Fruit fly (Drosophila melanogaster) whole organism, adult: ENCODE results near the gene PIP82.
A peak's percentile ranks its signal among the peaks of the same experiment; 100 is the strongest.

Experiments
- CG11617 ChIP-seq: fragments of 200-800 bp; sonication (Bioruptor generic); optimal IDR thresholded peaks from 2 replicates; lab custom pipeline; 2017; ENCODE audit warnings: mild to moderate bottlenecking, missing biosample characterization, missing genetic modification reagents, missing genetic modification characterization
- CG12768 ChIP-seq: fragments of 200-800 bp; sonication (Bioruptor generic); optimal IDR thresholded peaks from 2 replicates; lab custom pipeline; 2017; ENCODE audit warnings: missing biosample characterization, missing genetic modification characterization, mild to moderate bottlenecking, moderate library complexity, missing genetic modification reagents
- CG14711 ChIP-seq: fragments of 200-800 bp; sonication (Bioruptor generic); optimal IDR thresholded peaks from 2 replicates; lab custom pipeline; 2018; ENCODE audit warnings: missing biosample characterization, mild to moderate bottlenecking, missing genetic modification characterization, moderate library complexity
- CG1620 ChIP-seq: fragments of 200-800 bp; sonication (Bioruptor generic); optimal IDR thresholded peaks from 2 replicates; lab custom pipeline; 2016; ENCODE audit warnings: missing biosample characterization, missing genetic modification characterization
- CG33017 ChIP-seq: fragments of 200-800 bp; sonication (Bioruptor generic); optimal IDR thresholded peaks from 2 replicates; lab custom pipeline; 2018; ENCODE audit warnings: missing biosample characterization, mild to moderate bottlenecking, missing genetic modification characterization, moderate library complexity
- CG5204 ChIP-seq: fragments of 200-800 bp; sonication (Bioruptor generic); optimal IDR thresholded peaks from 2 replicates; lab custom pipeline; 2016; ENCODE audit warnings: missing biosample characterization, missing genetic modification characterization
- CG7045 ChIP-seq: fragments of 200-800 bp; sonication (Bioruptor generic); optimal IDR thresholded peaks from 2 replicates; lab custom pipeline; 2017; ENCODE audit warnings: missing biosample characterization, mild to moderate bottlenecking, missing genetic modification characterization
- CG7101 ChIP-seq: fragments of 200-800 bp; sonication (Bioruptor generic); optimal IDR thresholded peaks from 2 replicates; lab custom pipeline; 2018; ENCODE audit warnings: missing biosample characterization, mild to moderate bottlenecking, missing genetic modification characterization, moderate library complexity
- Clk ChIP-seq: fragments of 200-800 bp; sonication (Bioruptor generic); optimal IDR thresholded peaks from 2 replicates; lab custom pipeline; 2017; ENCODE audit warnings: missing biosample characterization, missing genetic modification characterization
- Crg-1 ChIP-seq: fragments of 200-800 bp; sonication (Bioruptor generic); optimal IDR thresholded peaks from 2 replicates; lab custom pipeline; 2016; ENCODE audit warnings: missing biosample characterization, missing genetic modification characterization
- Hr96 ChIP-seq: fragments of 200-800 bp; sonication (Bioruptor generic); optimal IDR thresholded peaks from 2 replicates; lab custom pipeline; 2016; ENCODE audit warnings: missing biosample characterization, missing genetic modification characterization
- Mnt ChIP-seq: fragments of 200-800 bp; sonication (Bioruptor generic); optimal IDR thresholded peaks from 2 replicates; lab custom pipeline; 2016; ENCODE audit warnings: missing biosample characterization, mild to moderate bottlenecking, missing genetic modification characterization
- bab1 ChIP-seq: fragments of 200-800 bp; sonication (Bioruptor generic); optimal IDR thresholded peaks from 3 replicates; lab custom pipeline; 2019; ENCODE audit warnings: missing biosample characterization, mild to moderate bottlenecking, missing genetic modification characterization, moderate library complexity
- cic ChIP-seq: fragments of 200-800 bp; sonication (Bioruptor generic); optimal IDR thresholded peaks from 2 replicates; lab custom pipeline; 2017; ENCODE audit warnings: missing biosample characterization, mild to moderate bottlenecking, missing genetic modification characterization, moderate library complexity
- cnc ChIP-seq, 2 experiments: fragments of >200 bp; optimal IDR thresholded peaks; 2 replicates each; lab custom pipeline; 2017
- kay ChIP-seq: fragments of 200-800 bp; sonication (Bioruptor generic); peaks from one replicate; lab custom pipeline; 2016; ENCODE audit warnings: missing biosample characterization, missing genetic modification characterization, borderline replicate concordance
- ovo ChIP-seq: fragments of 200-800 bp; sonication (Bioruptor generic); optimal IDR thresholded peaks from 2 replicates; lab custom pipeline; 2016; ENCODE audit warnings: missing biosample characterization, missing genetic modification characterization
- pad ChIP-seq: fragments of 200-800 bp; sonication (Bioruptor generic); optimal IDR thresholded peaks from 3 replicates; lab custom pipeline; 2017; ENCODE audit warnings: missing biosample characterization, missing genetic modification characterization, mild to moderate bottlenecking, moderate library complexity, missing genetic modification reagents
- tj ChIP-seq: fragments of 200-800 bp; sonication (Bioruptor generic); optimal IDR thresholded peaks from 3 replicates; lab custom pipeline; 2017; ENCODE audit warnings: missing biosample characterization, mild to moderate bottlenecking, missing genetic modification characterization, moderate library complexity
- toe ChIP-seq: fragments of 200-800 bp; sonication (Bioruptor generic); optimal IDR thresholded peaks from 2 replicates; lab custom pipeline; 2016; ENCODE audit warnings: missing biosample characterization, missing genetic modification characterization

PIP82 gene

dm6 chrX:8538993-8539392 lies 9.5 kb upstream of the PIP82 start:
- TF ChIP-seq pad (GFP tag; lab: Kevin White, UChicago) (no peak), CG12768 (GFP tag; lab: Kevin White, UChicago) (no peak), bab1 (GFP tag; lab: Kevin White, UChicago) (no peak), cic (no peak), CG33017 (tag; lab: Kevin White, UChicago) (no peak), Crg-1 (no peak), cnc (optimal IDR thresholded peaks at IDR 0.05; lab: Kevin White, UChicago) (no peak), CG11617 (no peak), Clk (GFP tag; lab: Kevin White, UChicago) (no peak), CG14711 (tag; lab: Kevin White, UChicago) (no peak), toe (no peak), kay (no peak), CG5204 (GFP tag; lab: Kevin White, UChicago) (no peak), Mnt (no peak), CG7045 (no peak), Hr96 (GFP tag; lab: Kevin White, UChicago) (no peak), CG7101 (tag; lab: Kevin White, UChicago) (no peak), ovo (GFP tag; lab: Kevin White, UChicago) (no peak)

DNA sequence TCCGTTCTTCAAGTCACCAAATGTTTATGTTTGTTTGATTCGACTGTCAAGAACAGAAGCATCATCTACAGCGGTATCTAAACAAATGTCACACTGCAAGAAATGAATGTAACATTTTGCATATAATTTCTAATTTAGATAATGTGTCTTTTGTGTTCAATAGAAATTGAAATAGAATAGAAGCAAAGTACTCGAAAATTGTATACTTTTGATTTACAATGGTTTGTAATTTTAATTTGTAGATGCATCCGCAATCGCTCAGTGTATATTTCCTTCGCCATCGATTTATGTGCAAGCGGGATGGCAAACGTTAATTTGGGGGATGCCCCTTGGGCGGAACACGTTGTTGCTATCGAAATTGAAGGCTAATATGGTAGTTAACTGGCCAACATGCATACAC lies 8.7 kb upstream of the PIP82 start:
- TF ChIP-seq CG5204 (GFP tag; lab: Kevin White, UChicago) (no peak), CG11617 (no peak), CG7045 (no peak), cnc (optimal IDR thresholded peaks at IDR 0.05; lab: Kevin White, UChicago) (no peak), Clk (GFP tag; lab: Kevin White, UChicago) (no peak), pad (GFP tag; lab: Kevin White, UChicago) (no peak), CG7101 (tag; lab: Kevin White, UChicago) (no peak), bab1 (GFP tag; lab: Kevin White, UChicago) (no peak), CG12768 (GFP tag; lab: Kevin White, UChicago) (no peak), CG1620 (GFP tag; lab: Kevin White, UChicago) (no peak), CG33017 (tag; lab: Kevin White, UChicago) (no peak), Mnt (no peak), cic (no peak), ovo (GFP tag; lab: Kevin White, UChicago) (no peak), Crg-1 (no peak), toe (no peak)

DNA sequence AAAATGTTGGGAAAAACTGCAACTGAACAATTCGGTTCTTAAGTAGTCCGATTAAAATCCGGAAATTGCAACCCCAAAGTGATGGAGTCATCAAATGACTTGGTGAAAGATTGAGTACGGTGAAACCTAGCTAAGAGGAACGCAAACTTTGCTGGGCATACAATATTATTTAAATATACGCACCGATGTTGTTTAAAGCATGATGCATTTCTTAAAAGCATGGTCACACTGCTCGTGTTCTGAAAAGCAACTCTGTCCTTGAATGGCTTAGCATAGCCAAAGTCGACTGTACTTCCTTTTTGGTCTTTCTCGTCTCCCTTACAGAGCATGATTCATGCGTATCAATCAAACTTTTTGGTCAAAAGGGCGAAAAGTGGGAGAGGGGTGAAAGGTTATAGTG lies 7.2 kb upstream of the PIP82 start:
- TF ChIP-seq bab1 (GFP tag; lab: Kevin White, UChicago), result no peak
- no peak for TF ChIP-seq ovo (GFP tag; lab: Kevin White, UChicago)
- TF ChIP-seq tj, result no peak
- no peak for TF ChIP-seq CG1620 (GFP tag; lab: Kevin White, UChicago)
- TF ChIP-seq CG33017 (tag; lab: Kevin White, UChicago), result no peak
- no peak for TF ChIP-seq CG12768 (GFP tag; lab: Kevin White, UChicago)
- TF ChIP-seq CG7101 (tag; lab: Kevin White, UChicago), result no peak
- TF ChIP-seq Hr96 (GFP tag; lab: Kevin White, UChicago), result no peak
- no peak for TF ChIP-seq CG11617
- no peak for TF ChIP-seq cic
- TF ChIP-seq CG5204 (GFP tag; lab: Kevin White, UChicago), result no peak
- no peak for TF ChIP-seq pad (GFP tag; lab: Kevin White, UChicago)
- no peak for TF ChIP-seq CG7045
- no peak for TF ChIP-seq cnc (optimal IDR thresholded peaks at IDR 0.05; lab: Kevin White, UChicago)

DNA sequence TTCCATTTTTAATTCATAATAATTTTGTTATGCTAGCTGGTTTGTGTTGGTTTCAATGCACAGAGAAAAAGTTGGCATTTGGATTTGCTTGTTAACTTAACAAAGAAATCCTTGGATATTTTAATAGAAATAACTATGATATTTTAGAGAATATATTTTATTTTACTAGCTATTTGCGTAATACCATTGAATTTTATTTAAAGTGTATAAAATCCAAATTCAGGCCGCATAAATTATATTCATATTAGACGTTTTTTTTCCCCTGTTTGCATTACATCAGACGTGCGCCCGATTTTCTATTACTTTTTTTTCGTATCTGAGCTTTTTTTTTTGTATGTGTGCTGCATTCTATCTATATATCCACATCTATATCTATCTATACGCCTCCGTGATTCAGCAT lies 5.2 kb upstream of the PIP82 start:
- TF ChIP-seq ovo (GFP tag; lab: Kevin White, UChicago) (no peak), Mnt (no peak), CG5204 (GFP tag; lab: Kevin White, UChicago) (no peak), kay (peak; percentile 62), cnc (optimal IDR thresholded peaks at IDR 0.05; lab: Kevin White, UChicago) (no peak)

dm6 chrX:8534321-8534661 lies 4.8 kb upstream of the PIP82 start:
- TF ChIP-seq kay (no peak), Crg-1 (no peak), Clk (GFP tag; lab: Kevin White, UChicago) (no peak), CG5204 (GFP tag; lab: Kevin White, UChicago) (no peak), cic (no peak), CG11617 (no peak), Mnt (no peak), bab1 (GFP tag; lab: Kevin White, UChicago) (no peak), pad (GFP tag; lab: Kevin White, UChicago) (no peak), toe (no peak), CG7101 (tag; lab: Kevin White, UChicago) (no peak), cnc (optimal IDR thresholded peaks at IDR 0.05; lab: Kevin White, UChicago) (no peak), CG14711 (tag; lab: Kevin White, UChicago) (no peak), CG12768 (GFP tag; lab: Kevin White, UChicago) (no peak), CG1620 (GFP tag; lab: Kevin White, UChicago) (no peak), Hr96 (GFP tag; lab: Kevin White, UChicago) (no peak), CG33017 (tag; lab: Kevin White, UChicago) (no peak)

DNA sequence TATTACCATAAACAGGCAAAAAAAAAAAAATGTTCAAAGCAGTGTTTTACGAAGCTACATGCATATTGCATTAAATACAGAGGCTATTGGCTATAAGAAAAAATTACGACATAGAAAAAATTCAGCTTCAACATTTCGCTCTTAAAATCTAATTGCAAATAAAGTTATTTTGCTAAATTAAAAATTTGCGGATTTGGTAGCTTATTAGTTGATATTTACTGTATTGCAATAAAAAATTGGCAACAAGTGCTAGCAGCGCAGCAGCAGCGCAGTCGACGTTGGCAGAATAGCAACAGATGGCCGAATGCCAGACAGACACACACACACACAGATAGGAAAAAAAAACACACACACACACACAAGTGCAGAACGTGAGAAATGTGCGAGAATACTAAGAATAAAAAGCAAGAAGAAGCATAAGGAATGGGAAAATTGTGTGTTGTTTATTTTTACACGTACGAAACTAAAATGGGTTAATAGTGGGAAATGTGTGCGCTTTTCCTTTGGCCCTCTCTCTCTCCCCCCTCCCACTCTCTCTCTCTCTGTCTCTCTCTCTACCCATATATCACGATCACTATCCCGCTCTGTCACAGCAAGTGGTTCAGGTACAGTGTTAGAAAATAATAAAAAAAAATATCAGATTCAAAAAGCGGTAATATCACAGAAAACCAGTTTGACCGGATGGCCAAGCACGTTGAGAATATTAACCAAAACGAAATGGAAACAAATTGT lies 4.3 kb upstream of the PIP82 start:
- peak; percentile 59 for TF ChIP-seq CG11617
- no peak for TF ChIP-seq ovo (GFP tag; lab: Kevin White, UChicago)
- peak; percentile 53 for TF ChIP-seq CG5204 (GFP tag; lab: Kevin White, UChicago)
- peak; percentile 58 for TF ChIP-seq CG7045
- TF ChIP-seq kay, result peak; percentile 41
- no peak for TF ChIP-seq tj
- TF ChIP-seq CG33017 (tag; lab: Kevin White, UChicago), result peak; percentile 65
- peak; percentile 26 for TF ChIP-seq toe
- TF ChIP-seq CG12768 (GFP tag; lab: Kevin White, UChicago), result peak; percentile 28
- TF ChIP-seq cnc (optimal IDR thresholded peaks at IDR 0.05; lab: Kevin White, UChicago), result no peak
- TF ChIP-seq CG1620 (GFP tag; lab: Kevin White, UChicago), result peak; percentile 39
- no peak for TF ChIP-seq cic
- peak; percentile 39 for TF ChIP-seq pad (GFP tag; lab: Kevin White, UChicago)
- no peak for TF ChIP-seq Hr96 (GFP tag; lab: Kevin White, UChicago)
- TF ChIP-seq Mnt, result no peak
- TF ChIP-seq bab1 (GFP tag; lab: Kevin White, UChicago), result peak; percentile 86
- TF ChIP-seq Clk (GFP tag; lab: Kevin White, UChicago), result peak; percentile 35
- peak; percentile 90 for TF ChIP-seq CG7101 (tag; lab: Kevin White, UChicago)
- peak; percentile 66 for TF ChIP-seq Crg-1
- TF ChIP-seq CG14711 (tag; lab: Kevin White, UChicago), result peak; percentile 70
